Fruit fly (Drosophila melanogaster): ENCODE results near the gene Sil1.

dm6 chr3R:25277112-25277511 is 41.8 kb upstream of the Sil1 start, which contains the start of gene CG10513:
- TF ChIP-seq CG12605 (GFP tag; IDR thresholded peaks at IDR 0.05) (no peak), CG32121 (GFP tag; IDR thresholded peaks at IDR 0.05) (no peak), D1 (tag; optimal IDR thresholded peaks at IDR 0.05) (no peak), EcR (GFP tag; optimal IDR thresholded peaks at IDR 0.05) (no peak), Ets98B (GFP tag; IDR thresholded peaks at IDR 0.05) (no peak), gl (tag; optimal IDR thresholded peaks at IDR 0.05) (no peak), CG8301 (tag; optimal IDR thresholded peaks at IDR 0.05) (no peak), CG8159 (tag; optimal IDR thresholded peaks at IDR 0.05) (no peak), CG10348 (GFP tag; IDR thresholded peaks at IDR 0.05) (no peak), CG14655 (GFP tag; optimal IDR thresholded peaks at IDR 0.05) (no peak), CG9948 (tag; optimal IDR thresholded peaks at IDR 0.05) (no peak), Snoo (tag; optimal IDR thresholded peaks at IDR 0.05) (no peak), rn (GFP tag; IDR thresholded peaks at IDR 0.05) (no peak)
